Fruit fly (Drosophila melanogaster) whole organism, adult: ENCODE results near the gene RpS3A.

Experiments used
- CG7101 ChIP-seq: fragments of 200-800 bp; sonication (Bioruptor generic); optimal IDR thresholded peaks from 2 replicates; lab custom pipeline; 2018; ENCODE audit warnings: missing biosample characterization, mild to moderate bottlenecking, missing genetic modification characterization, moderate library complexity
- Hr96 ChIP-seq: fragments of 200-800 bp; sonication (Bioruptor generic); optimal IDR thresholded peaks from 2 replicates; lab custom pipeline; 2016; ENCODE audit warnings: missing biosample characterization, missing genetic modification characterization
- cic ChIP-seq: fragments of 200-800 bp; sonication (Bioruptor generic); optimal IDR thresholded peaks from 2 replicates; lab custom pipeline; 2017; ENCODE audit warnings: missing biosample characterization, mild to moderate bottlenecking, missing genetic modification characterization, moderate library complexity
- cnc ChIP-seq, 2 experiments: fragments of >200 bp; optimal IDR thresholded peaks; 2 replicates each; lab custom pipeline; 2017

DNA sequence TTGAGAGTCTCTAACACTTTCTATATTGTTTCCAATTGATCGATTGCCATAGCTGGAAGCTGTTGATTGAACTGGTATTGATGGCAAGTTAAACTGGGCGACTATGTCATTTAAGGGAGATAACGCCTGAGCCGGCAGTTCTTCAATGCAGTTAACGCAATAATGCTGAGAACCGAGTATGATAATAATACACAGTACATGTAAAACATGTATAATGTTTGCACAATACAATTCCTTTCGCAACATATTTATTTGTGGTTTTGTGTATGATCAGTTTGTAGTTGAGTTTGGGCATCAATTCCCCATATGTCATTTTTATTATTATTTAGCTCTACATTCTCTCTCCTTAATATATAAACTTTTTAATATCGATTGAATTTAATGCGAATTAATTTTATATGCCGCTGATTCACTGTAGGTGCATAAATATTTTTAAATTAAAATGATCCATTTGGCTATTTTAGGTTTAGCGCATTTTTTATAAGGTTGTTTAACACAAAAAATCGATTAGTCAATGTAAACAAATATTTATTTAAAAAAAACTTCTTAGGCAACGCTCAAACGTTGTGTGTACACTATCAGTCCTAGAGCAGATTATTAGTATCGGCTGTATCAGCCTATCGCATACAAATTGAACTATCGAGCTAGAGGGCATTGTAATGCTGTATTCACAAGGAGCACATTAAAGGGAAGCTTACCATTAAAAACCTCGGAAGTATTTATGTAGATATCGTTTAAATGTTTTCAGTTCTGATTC, 23.6 kb downstream of the RpS3A start, which contains the start of gene PlexB:
- TF ChIP-seq CG7101 (tag; lab: Kevin White, UChicago) (no peak), cic (no peak), cnc (optimal IDR thresholded peaks at IDR 0.05; lab: Kevin White, UChicago) (no peak), Hr96 (no peak)
